Worm (Caenorhabditis elegans) whole organism, mixed stage, embryonic: Measurements from ENCODE around the gene rfc-4.

Experiments
- cnd-1 ChIP-seq: fragments of 200-800 bp; sonication (Bioruptor generic); optimal IDR thresholded peaks from 2 replicates; lab custom pipeline; 2018; ENCODE audit warnings: mild to moderate bottlenecking, missing genetic modification characterization, missing compliant biosample characterization
- elt-1 ChIP-seq: sonication (generic microtip); optimal IDR thresholded peaks from 2 replicates; lab custom pipeline; 2017; ENCODE audit warnings: missing genetic modification characterization, mild to moderate bottlenecking, missing compliant biosample characterization, antibody characterized with exemption, moderate library complexity, borderline replicate concordance; ENCODE audit not compliant: insufficient read depth
- elt-3 ChIP-seq: fragments of 150-350 bp; optimal IDR thresholded peaks from 2 replicates; lab custom pipeline; 2014; ENCODE audit warnings: missing biosample characterization, missing genetic modification characterization
- lin-13 ChIP-seq: fragments of 150-350 bp; optimal IDR thresholded peaks from 2 replicates; lab custom pipeline; 2014; ENCODE audit warnings: missing biosample characterization, missing genetic modification characterization
- lsy-2 ChIP-seq: fragments of 150-350 bp; optimal IDR thresholded peaks from 2 replicates; lab custom pipeline; 2014; ENCODE audit warnings: missing biosample characterization, missing genetic modification characterization
- sem-2 ChIP-seq: fragments of 200-800 bp; sonication (Bioruptor generic); optimal IDR thresholded peaks from 2 replicates; lab custom pipeline; 2018; ENCODE audit warnings: mild to moderate bottlenecking, missing genetic modification characterization, missing compliant biosample characterization

DNA sequence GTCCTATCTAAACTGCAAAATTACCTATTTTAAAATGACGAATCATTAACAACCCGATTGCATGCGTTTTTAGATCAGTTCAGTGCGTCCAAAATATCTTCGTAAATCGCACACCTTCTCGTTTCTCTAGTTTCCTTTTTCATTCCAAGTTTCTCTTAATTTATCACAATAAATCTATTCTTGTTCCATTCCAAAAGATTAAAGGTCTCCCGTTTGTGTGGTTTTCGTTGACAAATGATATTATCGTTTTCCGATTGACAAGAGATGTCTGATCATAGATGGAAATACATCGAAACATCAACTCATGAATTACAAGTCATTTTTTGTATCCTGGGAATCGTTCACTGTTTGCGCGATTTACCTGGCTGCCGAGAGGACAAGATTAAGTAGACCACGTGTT lies 21.1 kb downstream of the rfc-4 start:
- TF ChIP-seq lsy-2 (no peak), sem-2 (GFP tag; lab: Kevin White, UChicago) (no peak), lin-13 (tag; lab: Kevin White, UChicago) (no peak), elt-3 (tag; lab: Kevin White, UChicago) (no peak), cnd-1 (tag; lab: Kevin White, UChicago) (no peak), elt-1 (no peak)
